Worm (Caenorhabditis elegans) whole organism, L4 larva: ENCODE results near the gene F17H10.1.
A peak's percentile ranks its signal among the peaks of the same experiment; 100 is the strongest.

ENCODE experiments used
- D1046.2 ChIP-seq: fragments of 200-800 bp; sonication (Bioruptor generic); IDR thresholded peaks from 2 replicates; pipeline ENCODE4 v1.3.6; 2022; ENCODE audit warnings: missing genetic modification characterization, missing compliant biosample characterization
- ceh-82 ChIP-seq: sonication (generic microtip); optimal IDR thresholded peaks from 2 replicates; lab custom pipeline; 2017; ENCODE audit warnings: missing biosample characterization, missing genetic modification characterization
- duxl-1 ChIP-seq: sonication (generic microtip); optimal IDR thresholded peaks from 2 replicates; lab custom pipeline; 2016; ENCODE audit warnings: mild to moderate bottlenecking, missing genetic modification characterization, moderate library complexity, missing compliant biosample characterization; ENCODE audit not compliant: poor library complexity
- egl-43 ChIP-seq: fragments of 200-800 bp; sonication (Bioruptor generic); IDR thresholded peaks from 2 replicates; pipeline ENCODE4 v1.3.6; 2022; ENCODE audit warnings: missing genetic modification reagents, missing genetic modification characterization, missing compliant biosample characterization
- nhr-111 ChIP-seq: fragments of 200-800 bp; sonication (Bioruptor generic); optimal IDR thresholded peaks from 2 replicates; lab custom pipeline; 2018; ENCODE audit warnings: mild to moderate bottlenecking, missing genetic modification characterization, missing compliant biosample characterization
- nhr-77 ChIP-seq: fragments of 150-350 bp; optimal IDR thresholded peaks from 2 replicates; lab custom pipeline; 2014; ENCODE audit warnings: missing biosample characterization, missing genetic modification characterization
- rbr-2 ChIP-seq: sonication (generic microtip); optimal IDR thresholded peaks from 2 replicates; lab custom pipeline; 2016; ENCODE audit warnings: missing genotype, missing genetic modification characterization, missing compliant biosample characterization
- unc-39 ChIP-seq: sonication (generic microtip); optimal IDR thresholded peaks from 2 replicates; lab custom pipeline; 2017; ENCODE audit warnings: missing biosample characterization, missing genetic modification characterization
- unc-62 ChIP-seq, 3 experiments: fragments of 150-350 bp in 1 of 3; sonication (generic microtip); optimal IDR thresholded peaks in 2 of 3; peaks in 1 of 3; 1 replicate in 1 of 3; 2 replicates in 2 of 3; lab custom pipeline; 2014 to 2017; ENCODE audit warnings: missing biosample characterization in 3 of 3, missing genetic modification characterization in 3 of 3, missing genetic modification reagents in 3 of 3, missing genotype in 1 of 3

- TF ChIP-seq egl-43 (GFP tag; lab: Robert Waterston, UW) = no peak
- TF ChIP-seq duxl-1 (tag; lab: Kevin White, UChicago) = no peak
- TF ChIP-seq nhr-77 (tag; lab: Kevin White, UChicago) = no peak
- peak in 1 of 2 experiments; percentile 94 for TF ChIP-seq unc-62 (GFP tag; optimal IDR thresholded peaks at IDR 0.05 in 1 of 2; lab: Kevin White, UChicago)
- no peak for TF ChIP-seq unc-62 (tag; optimal IDR thresholded peaks at IDR 0.05; lab: Kevin White, UChicago)
- TF ChIP-seq nhr-111 (GFP tag; lab: Kevin White, UChicago) = no peak
- no peak for TF ChIP-seq D1046.2
- no peak for TF ChIP-seq ceh-82 (tag; lab: Kevin White, UChicago)
- no peak for TF ChIP-seq unc-39 (tag; lab: Kevin White, UChicago)
- peak; percentile 53 for TF ChIP-seq rbr-2 (tag; lab: Kevin White, UChicago)
Observed at ce11 chrX:13147105-13147504, 42.1 kb downstream of the F17H10.1 start.
